Worm (Caenorhabditis elegans): ENCODE results near the gene F58E6.13.

Gene F58E6.13

DNA sequence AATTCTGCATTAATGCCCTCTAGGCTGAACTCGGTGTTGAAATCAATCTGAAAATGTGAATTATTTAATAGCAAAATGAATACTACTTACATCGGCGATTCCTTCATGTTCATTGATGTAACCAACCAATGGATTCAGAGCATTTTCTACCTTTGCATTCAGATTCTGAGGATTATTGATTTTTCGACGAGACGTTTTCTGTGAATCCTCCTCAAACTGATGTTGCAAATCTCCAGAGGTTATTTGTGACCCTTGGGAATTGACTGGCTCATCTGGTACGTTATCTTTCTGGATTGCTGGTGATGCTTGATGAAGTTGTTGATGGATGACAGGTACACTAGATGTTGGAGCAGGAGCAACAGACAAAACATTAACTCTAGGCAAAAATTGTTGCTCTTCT, 37.0 kb downstream of the F58E6.13 start:
- no peak for TF ChIP-seq dve-1 (tag; optimal IDR thresholded peaks at IDR 0.05)

ce11 chrV:9782969-9783368, 37.9 kb downstream of the F58E6.13 start, which contains the start of gene F46B6.5:
TSS of gene F46B6.5 (minus strand) at chrV:9783069.
- TF ChIP-seq dmd-4 (tag; optimal IDR thresholded peaks at IDR 0.05; ENCODE audit: borderline replicate concordance) = no peak
- no peak for TF ChIP-seq sdc-2 (tag; optimal IDR thresholded peaks at IDR 0.05)
- TF ChIP-seq elt-4 (tag; optimal IDR thresholded peaks at IDR 0.05) = no peak
- no peak for TF ChIP-seq ztf-16 (tag; optimal IDR thresholded peaks at IDR 0.05)
- TF ChIP-seq ttx-3 (tag; optimal IDR thresholded peaks at IDR 0.05) = no peak
- TF ChIP-seq odd-2 (tag; optimal IDR thresholded peaks at IDR 0.05) = no peak
- no peak for TF ChIP-seq ceh-31 (tag; optimal IDR thresholded peaks at IDR 0.05)
- TF ChIP-seq ahr-1 (tag; optimal IDR thresholded peaks at IDR 0.05) = no peak
- TF ChIP-seq madf-2 (tag; optimal IDR thresholded peaks at IDR 0.05) = no peak

DNA sequence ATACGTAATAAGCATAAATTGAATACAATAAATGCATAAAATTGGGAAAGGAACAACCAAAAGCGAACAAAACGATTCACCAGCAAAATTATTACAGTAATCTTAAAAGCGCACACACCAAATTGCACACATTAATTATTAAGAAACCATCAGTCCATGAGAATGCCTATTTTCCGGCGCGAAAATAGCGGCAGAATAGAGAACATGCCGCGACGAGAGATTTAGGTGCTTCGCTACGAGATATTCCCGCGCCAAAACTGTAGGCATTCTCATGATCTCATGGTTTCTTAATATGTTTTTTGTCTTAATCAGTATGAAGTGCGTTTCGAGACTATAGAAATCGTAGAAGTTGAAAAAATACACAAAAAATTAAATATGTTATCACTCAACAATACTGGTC, 39.2 kb downstream of the F58E6.13 start:
- TF ChIP-seq lin-11 (tag; optimal IDR thresholded peaks at IDR 0.05) = no peak
- no peak for TF ChIP-seq ceh-30 (tag; optimal IDR thresholded peaks at IDR 0.05)
- TF ChIP-seq Y22D7AL.16 (tag; optimal IDR thresholded peaks at IDR 0.05) = no peak
- TF ChIP-seq ceh-9 (tag; optimal IDR thresholded peaks at IDR 0.05) = no peak
- TF ChIP-seq unc-55 (GFP tag; optimal IDR thresholded peaks at IDR 0.05) = no peak
- TF ChIP-seq gmeb-2 (tag; optimal IDR thresholded peaks at IDR 0.05) = no peak
- no peak for TF ChIP-seq tbx-2 (tag; optimal IDR thresholded peaks at IDR 0.05)
- no peak for TF ChIP-seq pros-1 (tag; optimal IDR thresholded peaks at IDR 0.05)
- TF ChIP-seq nfya-1 (tag; optimal IDR thresholded peaks at IDR 0.05) = no peak
- no peak for TF ChIP-seq C08G9.2 (tag; optimal IDR thresholded peaks at IDR 0.05)
- no peak for TF ChIP-seq tbx-7 (tag; optimal IDR thresholded peaks at IDR 0.05)
- no peak for TF ChIP-seq fkh-6 (tag; optimal IDR thresholded peaks at IDR 0.05)
- no peak for TF ChIP-seq pha-2 (tag; optimal IDR thresholded peaks at IDR 0.05)
- TF ChIP-seq che-1 (tag; optimal IDR thresholded peaks at IDR 0.05) = no peak
- no peak for TF ChIP-seq fax-1 (tag; optimal IDR thresholded peaks at IDR 0.05)
- no peak for TF ChIP-seq elt-2 (tag; optimal IDR thresholded peaks at IDR 0.05)

DNA sequence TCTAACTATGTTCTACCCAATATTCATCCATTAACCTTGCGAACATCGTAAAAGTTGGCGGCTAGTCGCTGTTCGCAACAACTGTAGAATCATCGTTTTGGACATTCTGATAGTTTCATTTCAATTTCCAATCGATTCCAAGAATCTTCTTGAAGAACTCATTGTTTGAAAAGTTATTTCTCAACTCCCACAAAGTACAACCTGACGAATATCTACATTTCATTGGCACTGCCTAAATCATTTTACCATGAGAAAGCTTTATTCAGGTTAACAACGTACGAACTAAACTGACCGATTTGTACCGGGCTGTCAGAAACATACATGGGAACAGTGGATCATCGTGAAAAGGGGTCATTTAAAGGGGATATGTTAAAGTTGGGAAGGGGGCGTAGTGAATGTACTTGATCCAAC, 41.7 kb downstream of the F58E6.13 start, which contains the start of gene F46B6.6:
TSS of gene F46B6.6 (minus strand) at position 148 of the 411 bp plus-strand sequence.
- no peak for TF ChIP-seq fkh-6 (tag; optimal IDR thresholded peaks at IDR 0.05)
- no peak for TF ChIP-seq unc-3 (GFP tag; conservative IDR thresholded peaks at IDR 0.05)
- TF ChIP-seq unc-3 (tag; optimal IDR thresholded peaks at IDR 0.05) = no peak
- no peak for TF ChIP-seq hlh-30 (tag; optimal IDR thresholded peaks at IDR 0.05; ENCODE audit: insufficient read depth)
- no peak for TF ChIP-seq pag-3 (tag; optimal IDR thresholded peaks at IDR 0.05; ENCODE audit: borderline replicate concordance)
- no peak for TF ChIP-seq sox-2 (GFP tag; IDR thresholded peaks at IDR 0.05)
- no peak for TF ChIP-seq pqm-1 (tag; optimal IDR thresholded peaks at IDR 0.05)
- TF ChIP-seq hlh-15 (tag; optimal IDR thresholded peaks at IDR 0.05) = no peak
- TF ChIP-seq C08G9.2 (tag; optimal IDR thresholded peaks at IDR 0.05) = no peak
- TF ChIP-seq ceh-19 (GFP tag; optimal IDR thresholded peaks at IDR 0.05) = no peak
- no peak for TF ChIP-seq F13H6.1 (tag; optimal IDR thresholded peaks at IDR 0.05)
- TF ChIP-seq ztf-16 (tag; optimal IDR thresholded peaks at IDR 0.05) = no peak
- no peak for TF ChIP-seq dmd-4 (tag; optimal IDR thresholded peaks at IDR 0.05; ENCODE audit: borderline replicate concordance)
- no peak for TF ChIP-seq hlh-13 (GFP tag; optimal IDR thresholded peaks at IDR 0.05)
